Worm (Caenorhabditis elegans) whole organism, L3 larva: ENCODE measurements around the gene F59A7.14.

Experiments used
- ama-1 ChIP-seq: fragments of 150-350 bp; optimal IDR thresholded peaks from 2 replicates; lab custom pipeline; 2018
- ceh-82 ChIP-seq: fragments of 150-350 bp; optimal IDR thresholded peaks from 2 replicates; lab custom pipeline; 2014; ENCODE audit warnings: missing biosample characterization, missing genetic modification characterization
- ceh-9 ChIP-seq: sonication (generic microtip); optimal IDR thresholded peaks from 2 replicates; lab custom pipeline; 2018; ENCODE audit warnings: missing biosample characterization, missing genetic modification characterization
- egl-27 ChIP-seq: sonication (generic microtip); optimal IDR thresholded peaks from 4 replicates; lab custom pipeline; 2017; ENCODE audit warnings: missing biosample characterization, missing genetic modification reagents, missing genetic modification characterization
- elt-3 ChIP-seq, 3 experiments: fragments of 150-350 bp in 1 of 3; sonication (generic microtip) in 2 of 3; optimal IDR thresholded peaks; 2 replicates in 2 of 3; 4 replicates in 1 of 3; lab custom pipeline; 2014 to 2017; ENCODE audit warnings: missing biosample characterization in 3 of 3, missing genetic modification characterization in 3 of 3
- lin-39 ChIP-seq: fragments of 150-350 bp; optimal IDR thresholded peaks from 2 replicates; lab custom pipeline; 2018; ENCODE audit warnings: missing biosample characterization, missing genetic modification reagents, missing genetic modification characterization
- lsy-12 ChIP-seq: sonication (generic microtip); optimal IDR thresholded peaks from 2 replicates; lab custom pipeline; 2016; ENCODE audit warnings: mild to moderate bottlenecking, missing genetic modification characterization, missing compliant biosample characterization
- mdl-1 ChIP-seq: fragments of 150-350 bp; optimal IDR thresholded peaks from 2 replicates; lab custom pipeline; 2014; ENCODE audit warnings: missing biosample characterization, missing genetic modification characterization
- nhr-12 ChIP-seq: fragments of 150-350 bp; optimal IDR thresholded peaks from 2 replicates; lab custom pipeline; 2014; ENCODE audit warnings: missing biosample characterization, missing genetic modification characterization
- nhr-237 ChIP-seq: fragments of 150-350 bp; optimal IDR thresholded peaks from 2 replicates; lab custom pipeline; 2014; ENCODE audit warnings: missing biosample characterization, missing genetic modification characterization
- nhr-77 ChIP-seq: fragments of 150-350 bp; optimal IDR thresholded peaks from 2 replicates; lab custom pipeline; 2014; ENCODE audit warnings: missing biosample characterization, missing genetic modification characterization
- pha-4 ChIP-seq: fragments of 150-350 bp; optimal IDR thresholded peaks from 2 replicates; lab custom pipeline; 2014; ENCODE audit warnings: missing biosample characterization, missing genetic modification reagents, missing genetic modification characterization
- snpc-4 ChIP-seq: fragments of 150-350 bp; optimal IDR thresholded peaks from 2 replicates; lab custom pipeline; 2014; ENCODE audit warnings: missing biosample characterization, missing genetic modification characterization
- ztf-11 ChIP-seq: fragments of 150-350 bp; optimal IDR thresholded peaks from 2 replicates; lab custom pipeline; 2014; ENCODE audit warnings: missing biosample characterization, missing genetic modification characterization

DNA sequence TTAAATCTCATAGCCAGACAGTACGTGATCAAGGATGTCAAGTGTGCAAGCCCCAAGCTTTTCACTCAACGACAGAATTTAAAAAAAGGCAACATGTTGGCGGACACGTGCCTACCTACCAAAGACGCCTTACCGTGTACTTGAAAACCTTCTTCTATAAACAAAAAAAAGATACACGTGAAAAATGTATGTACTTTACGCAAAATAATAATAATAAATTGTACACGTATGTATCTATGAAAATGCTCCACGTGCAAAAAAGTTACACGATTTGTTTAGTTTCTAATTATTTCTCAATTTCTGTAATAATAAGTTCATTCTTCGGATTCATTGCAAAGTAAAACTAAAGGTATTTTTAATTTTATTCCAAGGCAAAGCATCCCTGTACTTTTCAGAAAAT lies 14.1 kb upstream of the F59A7.14 start, which contains the start of gene cysl-4:
- TF ChIP-seq ama-1: no peak
- no peak for TF ChIP-seq ztf-11 (tag; lab: Kevin White, UChicago)
- no peak for TF ChIP-seq elt-3 (tag; optimal IDR thresholded peaks at IDR 0.05; lab: Kevin White, UChicago)
- TF ChIP-seq nhr-237 (tag; lab: Kevin White, UChicago): no peak
- TF ChIP-seq nhr-77 (tag; lab: Kevin White, UChicago): no peak
- no peak for TF ChIP-seq lin-39
- no peak for TF ChIP-seq lsy-12
- TF ChIP-seq ceh-9: no peak
- no peak for TF ChIP-seq mdl-1 (tag; lab: Kevin White, UChicago)
- no peak for TF ChIP-seq ceh-82 (tag; lab: Kevin White, UChicago)
- TF ChIP-seq nhr-12: no peak
- no peak for TF ChIP-seq pha-4 (tag; lab: Kevin White, UChicago)
- no peak for TF ChIP-seq egl-27
- no peak for TF ChIP-seq snpc-4
